Fruit fly (Drosophila melanogaster): ENCODE measurements around the gene Gale.

The Gale gene

DNA sequence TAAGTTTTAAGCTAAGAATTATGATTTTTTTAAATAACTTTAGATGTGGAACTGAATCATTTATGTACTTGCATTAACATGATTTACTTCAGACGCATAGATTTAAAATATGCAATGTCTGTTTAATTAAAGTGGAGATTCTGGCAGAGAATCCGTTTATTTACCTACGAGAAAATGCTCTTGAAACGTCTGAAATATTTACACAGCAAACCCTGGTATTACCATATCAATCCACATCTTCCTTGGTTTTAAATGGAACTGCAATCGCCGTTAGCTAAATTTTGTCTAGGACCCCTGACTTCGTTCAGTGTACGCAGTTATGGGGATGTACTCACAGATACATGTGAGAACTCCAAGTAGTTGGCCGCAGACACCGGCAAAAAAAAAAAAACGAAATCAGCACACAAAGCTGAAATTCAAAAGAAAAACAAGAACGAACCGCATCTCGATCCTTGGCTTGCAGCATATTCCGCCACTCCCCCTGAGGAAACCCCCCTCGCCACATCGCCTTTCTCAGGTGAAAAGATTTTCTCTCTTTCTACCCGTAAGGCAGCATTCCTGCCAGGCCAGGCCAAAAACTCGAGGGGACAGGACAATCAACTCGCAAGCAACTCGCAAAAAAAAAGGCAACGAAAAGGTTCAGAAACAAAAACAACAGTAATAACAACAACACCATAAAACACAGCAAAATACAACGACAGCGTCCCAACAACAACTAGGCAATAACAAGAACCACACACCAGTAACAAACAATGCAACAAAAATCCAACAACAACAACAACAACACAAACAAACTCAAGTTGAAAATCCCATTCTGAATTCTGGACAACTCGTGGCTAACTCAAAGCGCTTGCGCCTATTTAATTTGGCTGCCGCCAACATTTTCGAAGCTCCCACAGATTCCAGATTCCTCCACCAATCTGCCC, 29.7 kb upstream of the Gale start (continued):
- peak; percentile 91 for TF ChIP-seq CG3032 (tag; optimal IDR thresholded peaks at IDR 0.05)
- TF ChIP-seq CG6854 (GFP tag; optimal IDR thresholded peaks at IDR 0.05) = peak; percentile 67
- TF ChIP-seq acj6 (GFP tag; optimal IDR thresholded peaks at IDR 0.05) = peak; percentile 87
- peak; percentile 87 for TF ChIP-seq CG6792 (GFP tag; optimal IDR thresholded peaks at IDR 0.05)
- peak; percentile 70 to 90 for TF ChIP-seq salr (GFP tag; optimal IDR thresholded peaks at IDR 0.05)
- TF ChIP-seq Ets96B (tag; optimal IDR thresholded peaks at IDR 0.05) = peak; percentile 81
- TF ChIP-seq CG34406 (GFP tag; optimal IDR thresholded peaks at IDR 0.05) = peak; percentile 75
- TF ChIP-seq cyc (GFP tag; optimal IDR thresholded peaks at IDR 0.05) = peak; percentile 93
- TF ChIP-seq CG6808 (GFP tag; optimal IDR thresholded peaks at IDR 0.05) = peak; percentile 89
- TF ChIP-seq CG16779 (tag; optimal IDR thresholded peaks at IDR 0.05) = peak; percentile 57
- TF ChIP-seq pdm3 (GFP tag; optimal IDR thresholded peaks at IDR 0.05) = peak; percentile 81
- peak; percentile 90 for TF ChIP-seq Ets21C (GFP tag; optimal IDR thresholded peaks at IDR 0.05)
- TF ChIP-seq topi (GFP tag; optimal IDR thresholded peaks at IDR 0.05) = peak; percentile 94
- peak; percentile 66 to 86 for TF ChIP-seq ss (GFP tag; optimal IDR thresholded peaks at IDR 0.05)
- TF ChIP-seq dac (GFP tag; optimal IDR thresholded peaks at IDR 0.05) = peak; percentile 37
- TF ChIP-seq OdsH (GFP tag; optimal IDR thresholded peaks at IDR 0.05) = peak; percentile 82
- TF ChIP-seq Blimp-1 (GFP tag; optimal IDR thresholded peaks at IDR 0.05) = peak; percentile 81
- TF ChIP-seq CG15336 (GFP tag; IDR thresholded peaks at IDR 0.05) = peak; percentile 53
- peak; percentile 60 for TF ChIP-seq CG9139 (GFP tag; optimal IDR thresholded peaks at IDR 0.05)
- TF ChIP-seq Sox102F (GFP tag; optimal IDR thresholded peaks at IDR 0.05) = peak; percentile 90
- TF ChIP-seq achi (GFP tag; optimal IDR thresholded peaks at IDR 0.05) = peak; percentile 85
- TF ChIP-seq Hr38 (GFP tag; optimal IDR thresholded peaks at IDR 0.05) = no peak

DNA sequence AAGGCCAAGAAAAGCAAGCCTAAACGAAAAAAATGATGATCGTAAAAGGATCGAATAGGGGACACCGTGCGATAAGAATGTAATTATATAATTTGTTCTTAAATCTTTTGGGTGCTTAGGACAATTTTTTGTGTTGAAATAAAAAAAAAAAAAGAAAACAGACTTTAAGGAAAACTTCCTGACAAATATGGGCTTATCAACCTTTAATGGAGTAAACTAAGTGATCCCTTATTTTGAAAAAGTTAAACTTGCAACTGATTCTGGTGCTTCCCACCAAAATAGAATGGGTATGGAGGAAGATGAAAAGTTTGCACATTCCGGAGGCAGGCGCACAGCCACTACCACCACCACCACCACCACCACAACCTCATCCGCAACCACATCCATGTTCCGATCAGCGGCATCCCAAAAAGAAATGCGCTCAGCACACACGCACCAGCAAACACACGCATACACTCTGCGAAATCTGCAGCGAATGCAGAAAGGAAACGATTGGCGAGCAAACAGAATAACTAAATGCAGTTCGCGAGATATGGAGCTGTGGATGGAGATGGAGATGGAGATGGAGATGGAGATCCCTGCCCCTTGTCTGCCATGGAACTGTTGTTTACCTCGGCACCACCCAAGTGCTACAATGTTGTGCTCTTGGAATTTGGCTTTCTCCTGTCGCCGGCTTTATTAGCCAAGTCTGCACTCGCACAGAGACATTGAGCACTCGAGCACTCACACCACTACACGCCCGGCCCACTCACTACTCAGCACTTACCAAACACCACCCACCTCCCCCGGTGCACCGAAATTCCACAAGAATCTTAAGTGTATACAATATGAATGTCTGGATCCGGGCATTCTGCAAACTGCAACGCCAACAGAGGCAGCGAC, 28.7 kb upstream of the Gale start:
- TF ChIP-seq topi (GFP tag; optimal IDR thresholded peaks at IDR 0.05) (peak; percentile 90), OdsH (GFP tag; optimal IDR thresholded peaks at IDR 0.05) (peak; percentile 87), CG8632 (GFP tag; optimal IDR thresholded peaks at IDR 0.05) (peak; percentile 81), CG32006 (GFP tag; optimal IDR thresholded peaks at IDR 0.05) (peak; percentile 77), spab (GFP tag; optimal IDR thresholded peaks at IDR 0.05) (peak; percentile 82), lz (GFP tag; optimal IDR thresholded peaks at IDR 0.05) (peak; percentile 92), CG3032 (tag; optimal IDR thresholded peaks at IDR 0.05) (peak; percentile 76), Ets21C (GFP tag; optimal IDR thresholded peaks at IDR 0.05) (peak; percentile 84), fd59A (GFP tag; optimal IDR thresholded peaks at IDR 0.05) (peak; percentile 79), Met (GFP tag; optimal IDR thresholded peaks at IDR 0.05) (peak; percentile 94), salr (GFP tag; optimal IDR thresholded peaks at IDR 0.05) (peak; percentile 60 to 82), CG10631 (GFP tag; optimal IDR thresholded peaks at IDR 0.05) (peak; percentile 87), dsx (GFP tag; optimal IDR thresholded peaks at IDR 0.05; ENCODE audit: poor library complexity, severe bottlenecking) (peak; percentile 98), CG3919 (GFP tag; optimal IDR thresholded peaks at IDR 0.05) (peak; percentile 90), CG16779 (tag; optimal IDR thresholded peaks at IDR 0.05) (peak; percentile 56), Eip93F (GFP tag; optimal IDR thresholded peaks at IDR 0.05) (peak; percentile 63), acj6 (GFP tag; optimal IDR thresholded peaks at IDR 0.05) (peak; percentile 90), Gug (GFP tag; IDR thresholded peaks at IDR 0.05) (peak; percentile 38), CG1621 (tag; optimal IDR thresholded peaks at IDR 0.05) (peak; percentile 30), Eip75B (GFP tag; optimal IDR thresholded peaks at IDR 0.05) (peak; percentile 88), Sox102F (GFP tag; optimal IDR thresholded peaks at IDR 0.05) (peak; percentile 90), CG6276 (GFP tag; optimal IDR thresholded peaks at IDR 0.05) (peak; percentile 33), vri (GFP tag; optimal IDR thresholded peaks at IDR 0.05) (peak; percentile 80), ss (GFP tag; optimal IDR thresholded peaks at IDR 0.05) (peak; percentile 74 to 76), Ets96B (tag; optimal IDR thresholded peaks at IDR 0.05) (peak; percentile 85), CG31627 (GFP tag; optimal IDR thresholded peaks at IDR 0.05) (peak; percentile 90), CG4318 (GFP tag; optimal IDR thresholded peaks at IDR 0.05) (peak; percentile 54), fkh (GFP tag; optimal IDR thresholded peaks at IDR 0.05) (no peak), CG15336 (GFP tag; IDR thresholded peaks at IDR 0.05) (peak; percentile 68), net (GFP tag; optimal IDR thresholded peaks at IDR 0.05) (peak; percentile 76), CG11902 (GFP tag; optimal IDR thresholded peaks at IDR 0.05) (peak; percentile 66), CG8119 (GFP tag; IDR thresholded peaks at IDR 0.05) (peak; percentile 77), eg (GFP tag; IDR thresholded peaks at IDR 0.05) (0 out of 3 replicates have a peak, but pooled peaks have one; percentile 29)

Measured in whole organism, prepupa.